Fruit fly (Drosophila melanogaster): ENCODE measurements around the gene Scsalpha1.

Gene Scsalpha1

dm6 chr3L:3785688-3786087 lies 28.3 kb upstream of the Scsalpha1 start:
- TF ChIP-seq Rel (GFP tag; optimal IDR thresholded peaks at IDR 0.05), result no peak
- TF ChIP-seq Rel (tag; optimal IDR thresholded peaks at IDR 0.05), result peak; percentile 60
- TF ChIP-seq rgr (GFP tag; optimal IDR thresholded peaks at IDR 0.05), result peak; percentile 12
- TF ChIP-seq br (GFP tag; optimal IDR thresholded peaks at IDR 0.05), result peak; percentile 15
- peak; percentile 23 for TF ChIP-seq fru (GFP tag; optimal IDR thresholded peaks at IDR 0.05)
- TF ChIP-seq Dif (GFP tag; optimal IDR thresholded peaks at IDR 0.05; ENCODE audit: partially characterized antibody), result no peak
- no peak for TF ChIP-seq dsf (GFP tag; optimal IDR thresholded peaks at IDR 0.05; ENCODE audit: borderline replicate concordance)
- TF ChIP-seq ey (GFP tag; optimal IDR thresholded peaks at IDR 0.05), result peak; percentile 34
- peak; percentile 15 for TF ChIP-seq OdsH (GFP tag; optimal IDR thresholded peaks at IDR 0.05)
- TF ChIP-seq CG32264 (GFP tag; optimal IDR thresholded peaks at IDR 0.05), result peak; percentile 38
- TF ChIP-seq HLH106 (tag; optimal IDR thresholded peaks at IDR 0.05), result peak; percentile 13
- TF ChIP-seq brk (GFP tag; optimal IDR thresholded peaks at IDR 0.05), result no peak
- no peak for TF ChIP-seq Myc (optimal IDR thresholded peaks at IDR 0.05)
- peak in 1 of 2 experiments; percentile 30 for TF ChIP-seq foxo (GFP tag; optimal IDR thresholded peaks at IDR 0.05)

DNA sequence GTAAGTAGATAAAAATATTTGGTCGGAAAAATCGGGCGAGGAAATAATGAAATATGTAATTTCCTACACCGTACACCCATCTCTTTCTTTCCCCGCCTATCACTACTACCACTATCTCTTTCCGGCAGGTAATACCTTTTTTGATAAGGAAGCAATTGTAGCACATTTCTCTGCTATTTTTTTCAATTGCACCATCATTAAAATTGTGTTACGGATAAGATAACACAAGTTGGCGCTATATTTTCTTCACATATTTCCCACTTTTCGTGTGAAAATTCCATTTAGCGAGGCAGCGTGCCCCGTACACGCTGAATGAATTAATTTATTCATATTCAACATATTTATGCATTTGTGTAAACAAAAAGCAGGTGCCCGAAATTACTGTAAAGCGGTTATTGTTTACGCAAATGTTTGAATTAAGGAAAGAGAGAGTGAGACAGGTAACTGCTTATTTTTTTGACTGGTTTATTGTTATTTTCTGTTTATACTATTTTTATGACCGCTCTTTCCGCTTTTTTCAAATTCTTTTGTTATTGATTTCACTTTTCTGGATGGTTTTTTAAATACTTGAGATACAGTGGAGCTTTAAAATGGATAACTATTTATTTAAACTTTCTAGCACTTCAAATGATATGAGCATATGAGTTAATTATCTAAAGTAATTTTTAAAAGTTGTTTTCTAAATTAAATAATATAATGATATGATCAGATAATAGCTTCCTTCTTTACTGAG lies 27.5 kb upstream of the Scsalpha1 start:
- TF ChIP-seq Hnf4 (GFP tag; optimal IDR thresholded peaks at IDR 0.05), result no peak
- TF ChIP-seq fru (GFP tag; optimal IDR thresholded peaks at IDR 0.05), result peak; percentile 13
- TF ChIP-seq woc (GFP tag; optimal IDR thresholded peaks at IDR 0.05), result peak; percentile 19
- peak; percentile 29 for TF ChIP-seq HLH106 (tag; optimal IDR thresholded peaks at IDR 0.05)
- TF ChIP-seq h (GFP tag; optimal IDR thresholded peaks at IDR 0.05), result no peak
- TF ChIP-seq rgr (GFP tag; optimal IDR thresholded peaks at IDR 0.05), result no peak
- no peak for TF ChIP-seq Myc (optimal IDR thresholded peaks at IDR 0.05)
- no peak for TF ChIP-seq OdsH (GFP tag; optimal IDR thresholded peaks at IDR 0.05)
- no peak for TF ChIP-seq dl (GFP tag; optimal IDR thresholded peaks at IDR 0.05; ENCODE audit: insufficient read depth in 1 of 2, partially characterized antibody in 2 of 2)
- no peak for TF ChIP-seq psq (GFP tag; optimal IDR thresholded peaks at IDR 0.05)
- TF ChIP-seq foxo (GFP tag; optimal IDR thresholded peaks at IDR 0.05), result peak in 1 of 2 experiments; percentile 38
- no peak for TF ChIP-seq dmrt93B (GFP tag; optimal IDR thresholded peaks at IDR 0.05)
- no peak for TF ChIP-seq Rel (GFP tag; optimal IDR thresholded peaks at IDR 0.05)
- no peak for TF ChIP-seq Rel (tag; optimal IDR thresholded peaks at IDR 0.05)
- no peak for TF ChIP-seq Hr83 (GFP tag; optimal IDR thresholded peaks at IDR 0.05; ENCODE audit: poor library complexity, severe bottlenecking)

dm6 chr3L:3787077-3787433 lies 27.0 kb upstream of the Scsalpha1 start:
- no peak for TF ChIP-seq usp (GFP tag; optimal IDR thresholded peaks at IDR 0.05)
- TF ChIP-seq woc (GFP tag; optimal IDR thresholded peaks at IDR 0.05), result no peak
- no peak for TF ChIP-seq Hr83 (GFP tag; optimal IDR thresholded peaks at IDR 0.05; ENCODE audit: poor library complexity, severe bottlenecking)
- TF ChIP-seq CG9705 (GFP tag; optimal IDR thresholded peaks at IDR 0.05), result no peak
- no peak for TF ChIP-seq dl (GFP tag; optimal IDR thresholded peaks at IDR 0.05; ENCODE audit: insufficient read depth in 1 of 2, partially characterized antibody in 2 of 2)
- TF ChIP-seq Abd-B (GFP tag; optimal IDR thresholded peaks at IDR 0.05), result no peak
- TF ChIP-seq Mio (GFP tag; optimal IDR thresholded peaks at IDR 0.05), result no peak
- no peak for TF ChIP-seq Hnf4 (GFP tag; optimal IDR thresholded peaks at IDR 0.05)
- no peak for TF ChIP-seq Hr78 (GFP tag; optimal IDR thresholded peaks at IDR 0.05)
- TF ChIP-seq fru (GFP tag; optimal IDR thresholded peaks at IDR 0.05), result no peak
- TF ChIP-seq Sp1 (GFP tag; optimal IDR thresholded peaks at IDR 0.05), result no peak
- no peak for TF ChIP-seq lola (GFP tag; optimal IDR thresholded peaks at IDR 0.05)
- TF ChIP-seq GATAd (GFP tag; optimal IDR thresholded peaks at IDR 0.05), result no peak

- peak; percentile 41 for TF ChIP-seq Dif (GFP tag; optimal IDR thresholded peaks at IDR 0.05; ENCODE audit: partially characterized antibody)
- TF ChIP-seq h (GFP tag; optimal IDR thresholded peaks at IDR 0.05), result peak; percentile 46
- TF ChIP-seq Jra (GFP tag; optimal IDR thresholded peaks at IDR 0.05), result no peak
- no peak for TF ChIP-seq tai (GFP tag; optimal IDR thresholded peaks at IDR 0.05)
- no peak for TF ChIP-seq HLH106 (tag; optimal IDR thresholded peaks at IDR 0.05)
- TF ChIP-seq lola (GFP tag; optimal IDR thresholded peaks at IDR 0.05), result no peak
- TF ChIP-seq woc (GFP tag; optimal IDR thresholded peaks at IDR 0.05), result no peak
- TF ChIP-seq rgr (GFP tag; optimal IDR thresholded peaks at IDR 0.05), result peak; percentile 50
- no peak for TF ChIP-seq Mio (GFP tag; optimal IDR thresholded peaks at IDR 0.05)
- peak; percentile 82 for TF ChIP-seq Vsx2 (GFP tag; optimal IDR thresholded peaks at IDR 0.05; ENCODE audit: partially characterized antibody)
- no peak for TF ChIP-seq dsf (GFP tag; optimal IDR thresholded peaks at IDR 0.05; ENCODE audit: borderline replicate concordance)
- TF ChIP-seq pan (optimal IDR thresholded peaks at IDR 0.05), result no peak
- no peak for TF ChIP-seq ey (GFP tag; optimal IDR thresholded peaks at IDR 0.05)
- TF ChIP-seq br (GFP tag; optimal IDR thresholded peaks at IDR 0.05), result peak; percentile 44
- TF ChIP-seq OdsH (GFP tag; optimal IDR thresholded peaks at IDR 0.05), result no peak
- TF ChIP-seq Hnf4 (GFP tag; optimal IDR thresholded peaks at IDR 0.05), result no peak
- TF ChIP-seq CrebA (GFP tag; optimal IDR thresholded peaks at IDR 0.05; ENCODE audit: borderline replicate concordance), result no peak
- no peak for TF ChIP-seq fru (GFP tag; optimal IDR thresholded peaks at IDR 0.05)
- TF ChIP-seq Dfd (GFP tag; optimal IDR thresholded peaks at IDR 0.05), result no peak
- TF ChIP-seq jim (GFP tag; optimal IDR thresholded peaks at IDR 0.05), result no peak
- no peak for TF ChIP-seq brk (GFP tag; optimal IDR thresholded peaks at IDR 0.05)
- TF ChIP-seq GATAd (GFP tag; optimal IDR thresholded peaks at IDR 0.05), result no peak
- no peak for TF ChIP-seq dl (GFP tag; optimal IDR thresholded peaks at IDR 0.05; ENCODE audit: insufficient read depth in 1 of 2, partially characterized antibody in 2 of 2)
- TF ChIP-seq CG9705 (GFP tag; optimal IDR thresholded peaks at IDR 0.05), result no peak
- TF ChIP-seq dmrt93B (GFP tag; optimal IDR thresholded peaks at IDR 0.05), result no peak
- no peak for TF ChIP-seq Rel (GFP tag; optimal IDR thresholded peaks at IDR 0.05)
- no peak for TF ChIP-seq Rel (tag; optimal IDR thresholded peaks at IDR 0.05)
- TF ChIP-seq Hr83 (GFP tag; optimal IDR thresholded peaks at IDR 0.05; ENCODE audit: poor library complexity, severe bottlenecking), result peak; percentile 24
- TF ChIP-seq sage (GFP tag; optimal IDR thresholded peaks at IDR 0.05), result no peak
- peak; percentile 46 for TF ChIP-seq Sp1 (GFP tag; optimal IDR thresholded peaks at IDR 0.05)
- TF ChIP-seq psq (GFP tag; optimal IDR thresholded peaks at IDR 0.05), result peak; percentile 22
- no peak for TF ChIP-seq usp (GFP tag; optimal IDR thresholded peaks at IDR 0.05)
- TF ChIP-seq Myc (optimal IDR thresholded peaks at IDR 0.05), result no peak
These were observed 26.3 kb upstream of the Scsalpha1 start for dm6 chr3L:3787595-3788151.

Data from whole organism, wandering third instar larva.